Worm (Caenorhabditis elegans) whole organism, mixed stage, embryonic: Measurements from ENCODE around the gene F13H8.11.

Experiments used
- M03D4.4 ChIP-seq: sonication (generic microtip); optimal IDR thresholded peaks from 2 replicates; lab custom pipeline; 2017; ENCODE audit warnings: mild to moderate bottlenecking, missing genetic modification characterization, missing compliant biosample characterization
- bed-3 ChIP-seq: fragments of 200-800 bp; sonication (Bioruptor generic); optimal IDR thresholded peaks from 3 replicates; lab custom pipeline; 2018; ENCODE audit warnings: mild to moderate bottlenecking, missing genetic modification characterization, moderate library complexity, missing compliant biosample characterization
- blmp-1 ChIP-seq: fragments of 150-350 bp; optimal IDR thresholded peaks from 2 replicates; lab custom pipeline; 2014; ENCODE audit warnings: missing biosample characterization, missing genetic modification characterization
- ceh-39 ChIP-seq: fragments of 150-350 bp; optimal IDR thresholded peaks from 2 replicates; lab custom pipeline; 2014; ENCODE audit warnings: missing biosample characterization, missing genetic modification characterization
- ceh-43 ChIP-seq: fragments of 200-800 bp; sonication (Bioruptor generic); optimal IDR thresholded peaks from 2 replicates; lab custom pipeline; 2018; ENCODE audit warnings: mild to moderate bottlenecking, missing genetic modification characterization, moderate library complexity, missing compliant biosample characterization
- ceh-83 ChIP-seq: fragments of 200-800 bp; sonication (Bioruptor generic); optimal IDR thresholded peaks from 2 replicates; lab custom pipeline; 2018; ENCODE audit warnings: mild to moderate bottlenecking, missing genetic modification characterization, missing compliant biosample characterization
- ces-1 ChIP-seq: fragments of 150-350 bp; optimal IDR thresholded peaks from 2 replicates; lab custom pipeline; 2014; ENCODE audit warnings: missing biosample characterization, missing genetic modification reagents, missing genetic modification characterization
- cnd-1 ChIP-seq: fragments of 200-800 bp; sonication (Bioruptor generic); optimal IDR thresholded peaks from 2 replicates; lab custom pipeline; 2018; ENCODE audit warnings: mild to moderate bottlenecking, missing genetic modification characterization, missing compliant biosample characterization
- drap-1 ChIP-seq: fragments of 200-800 bp; sonication (Bioruptor generic); optimal IDR thresholded peaks from 3 replicates; lab custom pipeline; 2018; ENCODE audit warnings: mild to moderate bottlenecking, missing genetic modification characterization, missing compliant biosample characterization
- elt-1 ChIP-seq: sonication (generic microtip); optimal IDR thresholded peaks from 2 replicates; lab custom pipeline; 2017; ENCODE audit warnings: missing genetic modification characterization, mild to moderate bottlenecking, missing compliant biosample characterization, antibody characterized with exemption, moderate library complexity, borderline replicate concordance; ENCODE audit not compliant: insufficient read depth
- elt-3 ChIP-seq: fragments of 150-350 bp; optimal IDR thresholded peaks from 2 replicates; lab custom pipeline; 2014; ENCODE audit warnings: missing biosample characterization, missing genetic modification characterization
- flh-1 ChIP-seq: fragments of 200-800 bp; sonication (Bioruptor generic); optimal IDR thresholded peaks from 2 replicates; lab custom pipeline; 2018; ENCODE audit warnings: mild to moderate bottlenecking, missing genetic modification characterization, moderate library complexity, missing compliant biosample characterization
- ham-2 ChIP-seq: fragments of 200-800 bp; sonication (Bioruptor generic); optimal IDR thresholded peaks from 2 replicates; lab custom pipeline; 2018; ENCODE audit warnings: mild to moderate bottlenecking, missing genetic modification characterization, missing compliant biosample characterization
- hlh-1 ChIP-seq: fragments of 150-350 bp; optimal IDR thresholded peaks from 2 replicates; lab custom pipeline; 2014; ENCODE audit warnings: missing biosample characterization, missing genetic modification reagents, missing genetic modification characterization
- lin-13 ChIP-seq: fragments of 150-350 bp; optimal IDR thresholded peaks from 2 replicates; lab custom pipeline; 2014; ENCODE audit warnings: missing biosample characterization, missing genetic modification characterization
- lin-32 ChIP-seq: fragments of 200-800 bp; sonication (Bioruptor generic); optimal IDR thresholded peaks from 2 replicates; lab custom pipeline; 2018; ENCODE audit warnings: mild to moderate bottlenecking, missing genetic modification characterization, missing compliant biosample characterization
- lsy-2 ChIP-seq: fragments of 150-350 bp; optimal IDR thresholded peaks from 2 replicates; lab custom pipeline; 2014; ENCODE audit warnings: missing biosample characterization, missing genetic modification characterization
- mep-1 ChIP-seq: fragments of 150-350 bp; optimal IDR thresholded peaks from 2 replicates; lab custom pipeline; 2017; ENCODE audit warnings: missing biosample characterization, missing genetic modification reagents, missing genetic modification characterization, inconsistent platforms
- nhr-12 ChIP-seq: fragments of 150-350 bp; optimal IDR thresholded peaks from 2 replicates; lab custom pipeline; 2014; ENCODE audit warnings: missing biosample characterization, missing genetic modification characterization
- nhr-2 ChIP-seq: fragments of 150-350 bp; optimal IDR thresholded peaks from 2 replicates; lab custom pipeline; 2014; ENCODE audit warnings: missing biosample characterization, missing genetic modification characterization
- nhr-237 ChIP-seq: fragments of 150-350 bp; optimal IDR thresholded peaks from 2 replicates; lab custom pipeline; 2014; ENCODE audit warnings: missing biosample characterization, missing genetic modification characterization
- nhr-28 ChIP-seq: fragments of 150-350 bp; optimal IDR thresholded peaks from 2 replicates; lab custom pipeline; 2014; ENCODE audit warnings: missing biosample characterization, missing genetic modification characterization
- nhr-76 ChIP-seq: sonication (generic microtip); optimal IDR thresholded peaks from 2 replicates; lab custom pipeline; 2017; ENCODE audit warnings: missing biosample characterization, missing genetic modification characterization
- pha-4 ChIP-seq: fragments of 150-350 bp; optimal IDR thresholded peaks from 2 replicates; lab custom pipeline; 2018; ENCODE audit warnings: missing biosample characterization, missing genetic modification reagents, missing genetic modification characterization
- sem-2 ChIP-seq: fragments of 200-800 bp; sonication (Bioruptor generic); optimal IDR thresholded peaks from 2 replicates; lab custom pipeline; 2018; ENCODE audit warnings: mild to moderate bottlenecking, missing genetic modification characterization, missing compliant biosample characterization
- sptf-1 ChIP-seq: sonication (generic microtip); optimal IDR thresholded peaks from 2 replicates; lab custom pipeline; 2017; ENCODE audit warnings: mild to moderate bottlenecking, missing genetic modification characterization, moderate library complexity, missing compliant biosample characterization
- tbx-8 ChIP-seq: fragments of 200-800 bp; sonication (Bioruptor generic); optimal IDR thresholded peaks from 2 replicates; lab custom pipeline; 2018; ENCODE audit warnings: mild to moderate bottlenecking, missing genetic modification characterization, moderate library complexity, missing compliant biosample characterization
- unc-120 ChIP-seq: sonication (generic microtip); optimal IDR thresholded peaks from 2 replicates; lab custom pipeline; 2017; ENCODE audit warnings: missing genetic modification characterization, missing compliant biosample characterization; ENCODE audit not compliant: poor library complexity, severe bottlenecking
- unc-39 ChIP-seq: fragments of 150-350 bp; optimal IDR thresholded peaks from 2 replicates; lab custom pipeline; 2014; ENCODE audit warnings: missing biosample characterization, missing genetic modification characterization
- unc-62 ChIP-seq: fragments of 150-350 bp; optimal IDR thresholded peaks from 2 replicates; lab custom pipeline; 2014; ENCODE audit warnings: missing biosample characterization, missing genetic modification reagents, missing genetic modification characterization
- zip-8 ChIP-seq: fragments of 150-350 bp; optimal IDR thresholded peaks from 2 replicates; lab custom pipeline; 2014; ENCODE audit warnings: missing biosample characterization, missing genetic modification characterization
- ztf-11 ChIP-seq: fragments of 150-350 bp; optimal IDR thresholded peaks from 2 replicates; lab custom pipeline; 2014; ENCODE audit warnings: missing biosample characterization, missing genetic modification characterization

Gene F13H8.11

ce11 chrII:6248503-6248902 is 11.3 kb downstream of the F13H8.11 start (continued):
- no peak for TF ChIP-seq nhr-28 (tag; lab: Kevin White, UChicago)
- peak; percentile 61 for TF ChIP-seq bed-3
- TF ChIP-seq nhr-237 (tag; lab: Kevin White, UChicago), result no peak
- peak; percentile 12 for TF ChIP-seq hlh-1
- TF ChIP-seq ztf-11 (tag; lab: Kevin White, UChicago), result no peak
- no peak for TF ChIP-seq nhr-12
- TF ChIP-seq lin-32 (GFP tag; lab: Kevin White, UChicago), result peak; percentile 89
- TF ChIP-seq nhr-2 (tag; lab: Kevin White, UChicago), result no peak
- peak; percentile 79 for TF ChIP-seq ham-2 (GFP tag; lab: Kevin White, UChicago)
- TF ChIP-seq, all 35 proteins: peak for 18

ce11 chrII:6248029-6248428 is 11.8 kb downstream of the F13H8.11 start:
- TF ChIP-seq elt-3 (tag; lab: Kevin White, UChicago), result no peak
- TF ChIP-seq drap-1 (GFP tag; lab: Kevin White, UChicago), result no peak
- no peak for TF ChIP-seq ztf-11 (tag; lab: Kevin White, UChicago)
- no peak for TF ChIP-seq nhr-12
- TF ChIP-seq ceh-83 (GFP tag; lab: Kevin White, UChicago), result no peak
- TF ChIP-seq unc-62 (GFP tag; lab: Kevin White, UChicago), result no peak
- TF ChIP-seq pha-4 (tag; lab: Kevin White, UChicago), result no peak
- TF ChIP-seq nhr-76 (tag; lab: Kevin White, UChicago), result no peak
- TF ChIP-seq bed-3, result no peak
- TF ChIP-seq elt-1, result no peak
- TF ChIP-seq ces-1 (GFP tag; lab: Kevin White, UChicago), result no peak
- no peak for TF ChIP-seq tbx-8 (GFP tag; lab: Kevin White, UChicago)

- TF ChIP-seq ceh-39 (no peak), lin-32 (GFP tag; lab: Kevin White, UChicago) (no peak), nhr-12 (no peak), nhr-28 (tag; lab: Kevin White, UChicago) (no peak), drap-1 (GFP tag; lab: Kevin White, UChicago) (no peak), tbx-8 (GFP tag; lab: Kevin White, UChicago) (no peak), blmp-1 (tag; lab: Kevin White, UChicago) (no peak), ceh-43 (GFP tag; lab: Kevin White, UChicago) (no peak), sptf-1 (no peak), hlh-1 (no peak), elt-3 (tag; lab: Kevin White, UChicago) (no peak), elt-1 (no peak), pha-4 (tag; lab: Kevin White, UChicago) (no peak), ztf-11 (tag; lab: Kevin White, UChicago) (no peak), mep-1 (no peak), M03D4.4 (tag; lab: Kevin White, UChicago) (no peak), nhr-76 (tag; lab: Kevin White, UChicago) (no peak)
These were observed 12.8 kb downstream of the F13H8.11 start, which contains the start of gene T24H7.2 for ce11 chrII:6247011-6247410. Gene T24H7.2, plus strand, starts transcription at chrII:6247311.

ce11 chrII:6246054-6246453 is 13.8 kb downstream of the F13H8.11 start, which contains the start of gene lelo-1:
Gene lelo-1, plus strand, starts transcription at chrII:6246354.
- TF ChIP-seq nhr-76 (tag; lab: Kevin White, UChicago) (no peak), pha-4 (tag; lab: Kevin White, UChicago) (no peak), lin-13 (tag; lab: Kevin White, UChicago) (no peak), nhr-2 (tag; lab: Kevin White, UChicago) (no peak), ztf-11 (tag; lab: Kevin White, UChicago) (no peak), lin-32 (GFP tag; lab: Kevin White, UChicago) (no peak), cnd-1 (tag; lab: Kevin White, UChicago) (no peak), zip-8 (tag; lab: Kevin White, UChicago) (no peak), unc-39 (tag; lab: Kevin White, UChicago) (no peak), flh-1 (GFP tag; lab: Kevin White, UChicago) (no peak), mep-1 (no peak)

- TF ChIP-seq sptf-1 (no peak), ztf-11 (tag; lab: Kevin White, UChicago) (no peak), cnd-1 (tag; lab: Kevin White, UChicago) (no peak), hlh-1 (no peak), blmp-1 (tag; lab: Kevin White, UChicago) (no peak), unc-62 (GFP tag; lab: Kevin White, UChicago) (no peak), nhr-28 (tag; lab: Kevin White, UChicago) (no peak), ceh-43 (GFP tag; lab: Kevin White, UChicago) (no peak), ceh-39 (no peak), mep-1 (no peak), lsy-2 (no peak), ham-2 (GFP tag; lab: Kevin White, UChicago) (no peak), nhr-237 (tag; lab: Kevin White, UChicago) (no peak), sem-2 (GFP tag; lab: Kevin White, UChicago) (no peak), lin-32 (GFP tag; lab: Kevin White, UChicago) (no peak), flh-1 (GFP tag; lab: Kevin White, UChicago) (no peak), ceh-83 (GFP tag; lab: Kevin White, UChicago) (no peak), unc-39 (tag; lab: Kevin White, UChicago) (no peak), unc-120 (tag; lab: Kevin White, UChicago) (no peak)
These were observed 14.6 kb downstream of the F13H8.11 start, which contains the start of gene blos-4 for ce11 chrII:6245199-6245702. Gene blos-4, plus strand, starts transcription at chrII:6245249.
